Worm (Caenorhabditis elegans) whole organism, late embryonic: ENCODE measurements around the gene R160.10.

ENCODE experiments used
- C08G9.2 ChIP-seq: sonication (generic microtip); optimal IDR thresholded peaks from 2 replicates; lab custom pipeline; 2016; ENCODE audit warnings: mild to moderate bottlenecking, missing genetic modification characterization, moderate library complexity, missing compliant biosample characterization
- C38D4.7 ChIP-seq: fragments of 200-800 bp; sonication (Bioruptor generic); optimal IDR thresholded peaks from 2 replicates; lab custom pipeline; 2018; ENCODE audit warnings: mild to moderate bottlenecking, missing genetic modification characterization, moderate library complexity, missing compliant biosample characterization
- T23F11.4 ChIP-seq: fragments of 200-800 bp; sonication (Bioruptor generic); optimal IDR thresholded peaks from 2 replicates; lab custom pipeline; 2018; ENCODE audit warnings: mild to moderate bottlenecking, missing genetic modification characterization, missing compliant biosample characterization
- ama-1 ChIP-seq: fragments of 150-350 bp; optimal IDR thresholded peaks from 2 replicates; lab custom pipeline; 2014
- ceh-22 ChIP-seq: sonication (generic microtip); optimal IDR thresholded peaks from 2 replicates; lab custom pipeline; 2017; ENCODE audit warnings: missing biosample characterization, missing genetic modification characterization
- ceh-24 ChIP-seq: sonication (generic microtip); optimal IDR thresholded peaks from 2 replicates; lab custom pipeline; 2016; ENCODE audit warnings: mild to moderate bottlenecking, missing genetic modification characterization, missing compliant biosample characterization
- ceh-31 ChIP-seq: sonication (generic microtip); optimal IDR thresholded peaks from 2 replicates; lab custom pipeline; 2016; ENCODE audit warnings: missing genetic modification characterization, missing compliant biosample characterization
- ceh-34 ChIP-seq: sonication (generic microtip); optimal IDR thresholded peaks from 2 replicates; lab custom pipeline; 2016; ENCODE audit warnings: mild to moderate bottlenecking, missing genetic modification characterization, missing compliant biosample characterization
- ceh-45 ChIP-seq: fragments of 200-800 bp; sonication (Bioruptor generic); IDR thresholded peaks from 2 replicates; pipeline ENCODE4 v1.3.6; 2022; ENCODE audit warnings: missing genetic modification reagents, missing genetic modification characterization, missing compliant biosample characterization
- ceh-48 ChIP-seq: sonication (generic microtip); optimal IDR thresholded peaks from 2 replicates; lab custom pipeline; 2016; ENCODE audit warnings: missing genetic modification characterization, inconsistent platforms, missing compliant biosample characterization
- ceh-9 ChIP-seq: sonication (generic microtip); optimal IDR thresholded peaks from 2 replicates; lab custom pipeline; 2016; ENCODE audit warnings: mild to moderate bottlenecking, missing genetic modification characterization, inconsistent platforms, missing compliant biosample characterization
- elt-2 ChIP-seq: sonication (generic microtip); optimal IDR thresholded peaks from 2 replicates; lab custom pipeline; 2016; ENCODE audit warnings: missing genetic modification reagents, missing genetic modification characterization, missing compliant biosample characterization
- elt-4 ChIP-seq: sonication (generic microtip); optimal IDR thresholded peaks from 2 replicates; lab custom pipeline; 2016; ENCODE audit warnings: missing genetic modification characterization, missing compliant biosample characterization
- ets-4 ChIP-seq: sonication (generic microtip); optimal IDR thresholded peaks from 2 replicates; lab custom pipeline; 2016; ENCODE audit warnings: missing genetic modification characterization, missing compliant biosample characterization
- fkh-10 ChIP-seq: fragments of 150-350 bp; optimal IDR thresholded peaks from 2 replicates; lab custom pipeline; 2014; ENCODE audit warnings: missing biosample characterization, missing genetic modification reagents, missing genetic modification characterization
- fkh-6 ChIP-seq: sonication (generic microtip); optimal IDR thresholded peaks from 2 replicates; lab custom pipeline; 2016; ENCODE audit warnings: missing genetic modification characterization, missing compliant biosample characterization
- gmeb-2 ChIP-seq: sonication (generic microtip); optimal IDR thresholded peaks from 2 replicates; lab custom pipeline; 2016; ENCODE audit warnings: missing genetic modification characterization, inconsistent platforms, missing compliant biosample characterization
- hlh-15 ChIP-seq: sonication (generic microtip); optimal IDR thresholded peaks from 2 replicates; lab custom pipeline; 2016; ENCODE audit warnings: missing genetic modification characterization, missing compliant biosample characterization
- hlh-6 ChIP-seq: sonication (generic microtip); optimal IDR thresholded peaks from 2 replicates; lab custom pipeline; 2016; ENCODE audit warnings: missing genotype, missing genetic modification characterization, missing compliant biosample characterization
- hlh-8 ChIP-seq: sonication (generic microtip); optimal IDR thresholded peaks from 2 replicates; lab custom pipeline; 2016; ENCODE audit warnings: missing genotype, missing genetic modification characterization, missing compliant biosample characterization
- lin-11 ChIP-seq: fragments of 200-800 bp; sonication (Bioruptor generic); optimal IDR thresholded peaks from 2 replicates; lab custom pipeline; 2018; ENCODE audit warnings: mild to moderate bottlenecking, missing genetic modification characterization, missing compliant biosample characterization
- madf-2 ChIP-seq: sonication (generic microtip); optimal IDR thresholded peaks from 2 replicates; lab custom pipeline; 2017; ENCODE audit warnings: missing genetic modification characterization, missing compliant biosample characterization
- nfya-1 ChIP-seq: sonication (generic microtip); optimal IDR thresholded peaks from 2 replicates; lab custom pipeline; 2017; ENCODE audit warnings: missing genetic modification characterization, mild to moderate bottlenecking, missing compliant biosample characterization, antibody characterized with exemption, moderate library complexity
- nhr-232 ChIP-seq: sonication (generic microtip); optimal IDR thresholded peaks from 2 replicates; lab custom pipeline; 2016; ENCODE audit warnings: missing genetic modification characterization, missing compliant biosample characterization
- pag-3 ChIP-seq: sonication (generic microtip); optimal IDR thresholded peaks from 2 replicates; lab custom pipeline; 2016; ENCODE audit warnings: missing compliant biosample characterization, missing genetic modification characterization, borderline replicate concordance
- pat-9 ChIP-seq: fragments of 200-800 bp; sonication (Bioruptor generic); optimal IDR thresholded peaks from 2 replicates; lab custom pipeline; 2018; ENCODE audit warnings: mild to moderate bottlenecking, missing genetic modification characterization, moderate library complexity, missing compliant biosample characterization
- pha-2 ChIP-seq: sonication (generic microtip); optimal IDR thresholded peaks from 2 replicates; lab custom pipeline; 2017; ENCODE audit warnings: mild to moderate bottlenecking, missing genetic modification characterization, missing compliant biosample characterization
- pros-1 ChIP-seq: fragments of 150-350 bp; optimal IDR thresholded peaks from 2 replicates; lab custom pipeline; 2014; ENCODE audit warnings: missing biosample characterization, missing genetic modification reagents, missing genetic modification characterization
- ref-2 ChIP-seq: sonication (generic microtip); optimal IDR thresholded peaks from 2 replicates; lab custom pipeline; 2016; ENCODE audit warnings: missing genetic modification characterization, missing compliant biosample characterization
- rnt-1 ChIP-seq: sonication (generic microtip); optimal IDR thresholded peaks from 2 replicates; lab custom pipeline; 2016; ENCODE audit warnings: missing genetic modification characterization, missing compliant biosample characterization
- sox-2 ChIP-seq: fragments of 200-800 bp; sonication (Bioruptor generic); IDR thresholded peaks from 2 replicates; pipeline ENCODE4 v1.3.6; 2022; ENCODE audit warnings: missing genetic modification reagents, missing genetic modification characterization, missing compliant biosample characterization
- syd-9 ChIP-seq: sonication (generic microtip); optimal IDR thresholded peaks from 2 replicates; lab custom pipeline; 2016; ENCODE audit warnings: mild to moderate bottlenecking, missing genetic modification characterization, moderate library complexity, missing compliant biosample characterization
- tbx-7 ChIP-seq: sonication (generic microtip); optimal IDR thresholded peaks from 2 replicates; lab custom pipeline; 2016; ENCODE audit warnings: missing genotype, missing genetic modification characterization, missing compliant biosample characterization
- unc-55 ChIP-seq: sonication (generic microtip); optimal IDR thresholded peaks from 2 replicates; lab custom pipeline; 2017; ENCODE audit warnings: missing biosample characterization, missing genetic modification reagents, missing genetic modification characterization
- zip-5 ChIP-seq: sonication (generic microtip); optimal IDR thresholded peaks from 2 replicates; lab custom pipeline; 2016; ENCODE audit warnings: missing genetic modification characterization, missing compliant biosample characterization
- ztf-16 ChIP-seq: sonication (generic microtip); optimal IDR thresholded peaks from 2 replicates; lab custom pipeline; 2017; ENCODE audit warnings: missing genetic modification characterization, missing compliant biosample characterization

R160.10 gene

ce11 chrX:4408466-4408865, 41.2 kb upstream of the R160.10 start:
- TF ChIP-seq pat-9 (tag; lab: Kevin White, UChicago) (no peak), hlh-15 (tag; lab: Kevin White, UChicago) (no peak), ceh-34 (tag; lab: Kevin White, UChicago) (no peak), lin-11 (tag; lab: Kevin White, UChicago) (no peak), pha-2 (tag; lab: Kevin White, UChicago) (no peak), madf-2 (tag; lab: Kevin White, UChicago) (no peak), ets-4 (tag; lab: Kevin White, UChicago) (no peak), C38D4.7 (no peak), zip-5 (tag; lab: Kevin White, UChicago) (no peak), elt-4 (tag; lab: Kevin White, UChicago) (no peak), gmeb-2 (tag; lab: Kevin White, UChicago) (no peak), sox-2 (no peak), ceh-22 (no peak), fkh-10 (no peak)
- TF ChIP-seq, all 69 proteins: peak for 0

DNA sequence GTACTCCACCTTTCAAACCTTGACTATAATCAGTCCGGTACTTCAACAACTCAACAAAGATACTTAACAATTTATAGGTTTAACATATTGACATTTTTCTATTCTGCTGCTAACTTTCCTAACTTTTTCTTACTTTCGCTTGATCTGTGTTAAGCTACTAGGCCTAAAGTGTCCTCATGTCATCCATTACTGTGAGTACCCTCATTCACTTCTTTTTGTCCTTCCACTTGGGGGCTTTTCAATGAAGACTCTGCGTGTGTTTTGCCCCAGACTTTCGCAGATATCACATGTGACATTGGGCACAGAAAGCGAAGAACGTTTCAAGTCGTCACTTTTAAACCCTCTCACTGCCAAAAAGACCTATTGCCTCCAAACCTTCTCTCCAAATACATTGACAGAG, 37.4 kb upstream of the R160.10 start:
- TF ChIP-seq hlh-6 (no peak), unc-55 (no peak), ceh-34 (tag; lab: Kevin White, UChicago) (no peak), nfya-1 (tag; lab: Kevin White, UChicago) (no peak), pros-1 (tag; lab: Kevin White, UChicago) (no peak), gmeb-2 (tag; lab: Kevin White, UChicago) (no peak), T23F11.4 (GFP tag; lab: Kevin White, UChicago) (no peak), ztf-16 (tag; lab: Kevin White, UChicago) (no peak), pag-3 (tag; lab: Kevin White, UChicago) (no peak), elt-2 (tag; lab: Kevin White, UChicago) (no peak), ceh-45 (GFP tag; lab: Robert Waterston, UW) (no peak), syd-9 (tag; lab: Kevin White, UChicago) (no peak), ref-2 (tag; lab: Kevin White, UChicago) (no peak), nhr-232 (tag; lab: Kevin White, UChicago) (no peak), C38D4.7 (no peak), rnt-1 (tag; lab: Kevin White, UChicago) (no peak), pat-9 (tag; lab: Kevin White, UChicago) (no peak)

ce11 chrX:4402854-4403253, 35.5 kb upstream of the R160.10 start, which contains the start of gene D1079.1:
TSS of gene D1079.1 (plus strand) at chrX:4403154.
- TF ChIP-seq ceh-24 (tag; lab: Kevin White, UChicago) (no peak), pha-2 (tag; lab: Kevin White, UChicago) (no peak), elt-2 (tag; lab: Kevin White, UChicago) (no peak), ceh-48 (no peak), ets-4 (tag; lab: Kevin White, UChicago) (no peak), tbx-7 (tag; lab: Kevin White, UChicago) (no peak), hlh-8 (no peak), ama-1 (lab: Kevin White, UChicago) (no peak), ceh-31 (tag; lab: Kevin White, UChicago) (no peak)

ce11 chrX:4400296-4400695, 33.0 kb upstream of the R160.10 start:
- no peak for TF ChIP-seq C08G9.2 (tag; lab: Kevin White, UChicago)
- TF ChIP-seq fkh-6 (tag; lab: Kevin White, UChicago): no peak
- no peak for TF ChIP-seq elt-2 (tag; lab: Kevin White, UChicago)
- no peak for TF ChIP-seq ceh-9 (tag; lab: Kevin White, UChicago)
- TF ChIP-seq tbx-7 (tag; lab: Kevin White, UChicago): no peak
